Fruit fly (Drosophila melanogaster) whole organism, wandering third instar larva: Measurements from ENCODE around the gene CG43095.

Source experiments
- Abd-B ChIP-seq: fragments of >200 bp; optimal IDR thresholded peaks from 2 replicates; lab custom pipeline; 2017; ENCODE audit warnings: missing biosample characterization, missing genetic modification characterization
- Dfd ChIP-seq: fragments of >200 bp; optimal IDR thresholded peaks from 2 replicates; lab custom pipeline; 2017; ENCODE audit warnings: missing biosample characterization, missing genetic modification characterization
- Hnf4 ChIP-seq: fragments of 200-800 bp; sonication (Bioruptor generic); optimal IDR thresholded peaks from 2 replicates; lab custom pipeline; 2016; ENCODE audit warnings: missing biosample characterization, mild to moderate bottlenecking, missing genetic modification characterization
- Hr83 ChIP-seq: fragments of 200-300 bp; sonication (Bioruptor generic); optimal IDR thresholded peaks from 2 replicates; lab custom pipeline; 2016; ENCODE audit warnings: missing biosample characterization, mild to moderate bottlenecking, missing genetic modification characterization, moderate library complexity; ENCODE audit not compliant: poor library complexity, severe bottlenecking
- dl ChIP-seq, 2 experiments: fragments of 175-275, 200-275 bp in 1 of 2; fragments of 200-275 bp in 1 of 2; sonication (Bioruptor generic); optimal IDR thresholded peaks; lab custom pipeline; 2018; ENCODE audit warnings: mild to moderate bottlenecking in 2 of 2, missing biosample characterization in 2 of 2, missing genetic modification characterization in 2 of 2, moderate library complexity in 2 of 2; ENCODE audit not compliant: partially characterized antibody in 2 of 2, insufficient read depth in 1 of 2
- dsf ChIP-seq: sonication (Bioruptor generic); optimal IDR thresholded peaks from 2 replicates; lab custom pipeline; 2016; ENCODE audit warnings: missing biosample characterization, missing genetic modification characterization, borderline replicate concordance
- fru ChIP-seq: fragments of 200-800 bp; sonication (Bioruptor generic); optimal IDR thresholded peaks from 3 replicates; lab custom pipeline; 2016; ENCODE audit warnings: missing biosample characterization, mild to moderate bottlenecking, missing genetic modification characterization
- h ChIP-seq: fragments of 200-800 bp; sonication (Bioruptor generic); optimal IDR thresholded peaks from 3 replicates; lab custom pipeline; 2016; ENCODE audit warnings: missing biosample characterization, mild to moderate bottlenecking, missing genetic modification characterization
- lola ChIP-seq: fragments of >200 bp; optimal IDR thresholded peaks from 2 replicates; lab custom pipeline; 2017; ENCODE audit warnings: missing biosample characterization, missing genetic modification characterization
- psq ChIP-seq: fragments of 200-800 bp; sonication (Bioruptor generic); optimal IDR thresholded peaks from 3 replicates; lab custom pipeline; 2017; ENCODE audit warnings: missing biosample characterization, mild to moderate bottlenecking, missing genetic modification characterization, moderate library complexity
- tai ChIP-seq: sonication (Bioruptor generic); optimal IDR thresholded peaks from 2 replicates; lab custom pipeline; 2016; ENCODE audit warnings: missing biosample characterization, missing genetic modification characterization

DNA sequence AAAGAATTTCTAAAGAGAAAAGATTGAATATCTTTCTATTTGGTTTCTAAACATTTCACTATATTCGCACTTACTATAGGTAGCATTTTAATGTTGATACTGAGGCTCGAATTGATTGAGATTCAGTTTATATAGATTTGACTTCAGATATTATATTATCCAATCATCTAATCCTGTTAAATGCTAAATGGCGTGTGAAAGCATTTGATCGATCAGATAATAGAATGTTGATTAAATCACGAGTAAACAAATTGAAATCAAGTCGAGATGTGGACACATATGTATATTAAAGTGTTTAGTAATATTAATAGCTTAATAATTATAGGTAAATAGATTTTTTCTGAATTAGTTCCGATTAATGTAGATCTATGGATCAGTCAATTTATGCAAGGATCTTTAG is 683 bp downstream of the CG43095 start, which contains the start of gene CG43094:
- no peak for TF ChIP-seq dsf
- TF ChIP-seq Hr83 (GFP tag; lab: Kevin White, UChicago), result no peak
- no peak for TF ChIP-seq dl (GFP tag; optimal IDR thresholded peaks at IDR 0.05; lab: Kevin White, UChicago; ENCODE audit: insufficient read depth in 1 of 2, partially characterized antibody in 2 of 2)
- TF ChIP-seq h (GFP tag; lab: Kevin White, UChicago), result no peak
- no peak for TF ChIP-seq fru (GFP tag; lab: Kevin White, UChicago)
- TF ChIP-seq Abd-B (GFP tag; lab: Kevin White, UChicago), result no peak
- no peak for TF ChIP-seq tai (GFP tag; lab: Kevin White, UChicago)
- no peak for TF ChIP-seq Dfd (GFP tag; lab: Kevin White, UChicago)
- TF ChIP-seq Hnf4 (GFP tag; lab: Kevin White, UChicago), result no peak
- TF ChIP-seq psq (GFP tag; lab: Kevin White, UChicago), result no peak
- TF ChIP-seq lola, result no peak
